Worm (Caenorhabditis elegans) whole organism, L2 larva: ENCODE measurements around the gene asp-13.

ENCODE experiments used
- C34F6.9 ChIP-seq: fragments of 150-350 bp; optimal IDR thresholded peaks from 2 replicates; lab custom pipeline; 2014; ENCODE audit warnings: missing biosample characterization, missing genetic modification characterization
- alr-1 ChIP-seq: fragments of 150-350 bp; optimal IDR thresholded peaks from 2 replicates; lab custom pipeline; 2014; ENCODE audit warnings: missing biosample characterization, missing genetic modification characterization
- mdl-1 ChIP-seq, 2 experiments: fragments of 150-350 bp in 1 of 2; sonication (generic microtip) in 1 of 2; optimal IDR thresholded peaks; 2 replicates each; lab custom pipeline; 2017; ENCODE audit warnings: missing biosample characterization in 2 of 2, missing genetic modification characterization in 2 of 2
- nhr-12 ChIP-seq: fragments of 150-350 bp; optimal IDR thresholded peaks from 2 replicates; lab custom pipeline; 2014; ENCODE audit warnings: missing biosample characterization, missing genetic modification characterization
- nhr-23 ChIP-seq: fragments of 150-350 bp; optimal IDR thresholded peaks from 2 replicates; lab custom pipeline; 2014; ENCODE audit warnings: missing biosample characterization, missing genetic modification reagents, missing genetic modification characterization
- unc-62 ChIP-seq: fragments of 150-350 bp; optimal IDR thresholded peaks from 2 replicates; lab custom pipeline; 2014; ENCODE audit warnings: missing biosample characterization, missing genetic modification reagents, missing genetic modification characterization

DNA sequence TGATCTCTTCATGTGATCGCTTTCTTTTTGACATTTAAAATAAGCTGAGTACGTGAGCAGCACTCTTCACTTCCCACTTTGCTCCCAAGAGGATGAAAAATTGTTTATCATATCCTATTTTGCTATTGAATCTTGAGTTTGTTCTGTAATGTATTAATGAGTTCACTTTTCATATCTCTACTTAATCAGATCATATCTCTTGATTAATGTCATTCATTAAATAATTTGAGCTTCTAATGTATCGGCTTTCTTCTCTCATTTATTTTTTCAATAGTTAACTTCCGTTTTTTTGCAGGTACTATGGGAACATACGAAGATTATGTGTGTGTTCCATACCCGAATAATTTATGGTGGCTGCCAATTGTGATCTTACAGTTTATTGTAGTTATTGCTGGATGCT is 38.1 kb upstream of the asp-13 start, which contains the start of gene ZC190.2:
- TF ChIP-seq unc-62 (GFP tag; lab: Kevin White, UChicago) (no peak), nhr-23 (no peak), nhr-12 (no peak), alr-1 (tag; lab: Kevin White, UChicago) (no peak), C34F6.9 (no peak), mdl-1 (tag; optimal IDR thresholded peaks at IDR 0.05; lab: Kevin White, UChicago) (no peak)
